Fruit fly (Drosophila melanogaster) whole organism, embryonic: Measurements from ENCODE around the gene CG18675.

Source experiments
- Atf6 ChIP-seq: fragments of 200-800 bp; sonication (Bioruptor generic); IDR thresholded peaks from 2 replicates; pipeline ENCODE4 v1.3.6; 2022; ENCODE audit warnings: missing biosample characterization, missing genetic modification characterization
- CG11093 ChIP-seq: fragments of 200-800 bp; sonication (Bioruptor generic); IDR thresholded peaks from 3 replicates; pipeline ENCODE4 v1.3.6; 2022; ENCODE audit warnings: missing biosample characterization, missing genetic modification characterization
- CG13894 ChIP-seq: fragments of 200-800 bp; sonication (Bioruptor generic); optimal IDR thresholded peaks from 3 replicates; lab custom pipeline; 2018; ENCODE audit warnings: missing biosample characterization, mild to moderate bottlenecking, missing genetic modification characterization, moderate library complexity
- CG14965 ChIP-seq: fragments of 200-800 bp; sonication (Bioruptor generic); optimal IDR thresholded peaks from 2 replicates; lab custom pipeline; 2016; ENCODE audit warnings: missing biosample characterization, missing genetic modification characterization, borderline replicate concordance
- CG1529 ChIP-seq: fragments of 200-800 bp; sonication (Bioruptor generic); optimal IDR thresholded peaks from 3 replicates; lab custom pipeline; 2018; ENCODE audit warnings: missing biosample characterization, missing genetic modification characterization
- CG16863 ChIP-seq: fragments of 200-800 bp; sonication (Bioruptor generic); optimal IDR thresholded peaks from 3 replicates; lab custom pipeline; 2016; ENCODE audit warnings: missing biosample characterization, missing genetic modification characterization
- CG17186 ChIP-seq: fragments of 200-800 bp; sonication (Bioruptor generic); optimal IDR thresholded peaks from 3 replicates; lab custom pipeline; 2017; ENCODE audit warnings: missing biosample characterization, missing genetic modification reagents, missing genetic modification characterization
- CG2202 ChIP-seq: fragments of 200-800 bp; sonication (Bioruptor generic); optimal IDR thresholded peaks from 2 replicates; lab custom pipeline; 2018; ENCODE audit warnings: missing biosample characterization, mild to moderate bottlenecking, missing genetic modification characterization
- CG31224 ChIP-seq: fragments of 200-800 bp; sonication (Bioruptor generic); IDR thresholded peaks from 2 replicates; pipeline ENCODE4 v1.3.6; 2022; ENCODE audit warnings: missing biosample characterization, missing genetic modification characterization
- CG31388 ChIP-seq: fragments of 200-800 bp; sonication (Bioruptor generic); optimal IDR thresholded peaks from 2 replicates; lab custom pipeline; 2016; ENCODE audit warnings: missing biosample characterization, missing genetic modification characterization
- CG32767 ChIP-seq: fragments of 200-800 bp; sonication (Bioruptor generic); IDR thresholded peaks from 2 replicates; pipeline ENCODE4 v1.3.6; 2022; ENCODE audit warnings: missing biosample characterization, missing genetic modification characterization
- CG43689 ChIP-seq: fragments of 200-800 bp; sonication (Bioruptor generic); IDR thresholded peaks from 2 replicates; pipeline ENCODE4 v1.3.6; 2022; ENCODE audit warnings: missing biosample characterization, missing genetic modification characterization
- CG4617 ChIP-seq: fragments of 200-800 bp; sonication (Bioruptor generic); optimal IDR thresholded peaks from 3 replicates; lab custom pipeline; 2016; ENCODE audit warnings: missing biosample characterization, missing genetic modification characterization, borderline replicate concordance
- CG5180 ChIP-seq: fragments of 200-800 bp; sonication (Bioruptor generic); optimal IDR thresholded peaks from 3 replicates; lab custom pipeline; 2017; ENCODE audit warnings: missing biosample characterization, missing genetic modification characterization, mild to moderate bottlenecking, moderate library complexity, missing genetic modification reagents
- CG5953 ChIP-seq: fragments of 200-800 bp; sonication (Bioruptor generic); IDR thresholded peaks from 2 replicates; pipeline ENCODE4 v1.3.6; 2022; ENCODE audit warnings: missing biosample characterization, missing genetic modification characterization
- CG7786 ChIP-seq: fragments of 200-800 bp; sonication (Bioruptor generic); optimal IDR thresholded peaks from 2 replicates; lab custom pipeline; 2016; ENCODE audit warnings: missing biosample characterization, missing genetic modification characterization
- CG8290 ChIP-seq, 3 experiments: fragments of 200-800 bp; sonication (Bioruptor generic); optimal IDR thresholded peaks; 2 replicates each; lab custom pipeline; 2016 to 2019; ENCODE audit warnings: missing biosample characterization in 3 of 3, missing genetic modification characterization in 3 of 3, mild to moderate bottlenecking in 2 of 3, moderate library complexity in 1 of 3
- Dref ChIP-seq: fragments of 200-800 bp; sonication (Bioruptor generic); IDR thresholded peaks from 2 replicates; pipeline ENCODE4 v1.3.6; 2022; ENCODE audit warnings: missing biosample characterization, missing genetic modification characterization
- HHEX ChIP-seq: fragments of 200-800 bp; sonication (Bioruptor generic); optimal IDR thresholded peaks from 3 replicates; lab custom pipeline; 2017; ENCODE audit warnings: missing biosample characterization, mild to moderate bottlenecking, missing genetic modification characterization, missing genetic modification reagents
- HmgZ ChIP-seq: fragments of 200-800 bp; sonication (Bioruptor generic); optimal IDR thresholded peaks from 2 replicates; lab custom pipeline; 2018; ENCODE audit warnings: missing biosample characterization, mild to moderate bottlenecking, missing genetic modification characterization
- Hmx ChIP-seq: fragments of 200-800 bp; sonication (Bioruptor generic); optimal IDR thresholded peaks from 2 replicates; lab custom pipeline; 2016; ENCODE audit warnings: missing biosample characterization, missing genetic modification characterization
- Hr3 ChIP-seq: fragments of 200-800 bp; sonication (Bioruptor generic); optimal IDR thresholded peaks from 3 replicates; lab custom pipeline; 2016; ENCODE audit warnings: missing biosample characterization, missing genetic modification characterization
- Meics ChIP-seq: fragments of 200-800 bp; sonication (Bioruptor generic); optimal IDR thresholded peaks from 2 replicates; lab custom pipeline; 2017; ENCODE audit warnings: missing biosample characterization, mild to moderate bottlenecking, missing genetic modification characterization
- Mrtf ChIP-seq: fragments of 200-800 bp; sonication (Bioruptor generic); IDR thresholded peaks from 3 replicates; pipeline ENCODE4 v1.3.6; 2022; ENCODE audit warnings: missing biosample characterization, missing genetic modification characterization
- NC2β ChIP-seq: fragments of 200-800 bp; sonication (Bioruptor generic); optimal IDR thresholded peaks from 2 replicates; lab custom pipeline; 2016; ENCODE audit warnings: missing biosample characterization, missing genetic modification characterization
- Rfx ChIP-seq: fragments of 200-800 bp; sonication (Bioruptor generic); IDR thresholded peaks from 2 replicates; pipeline ENCODE4 v1.3.6; 2022; ENCODE audit warnings: missing biosample characterization, missing genetic modification characterization
- Scr ChIP-seq: fragments of 200-800 bp; sonication (Bioruptor generic); IDR thresholded peaks from 2 replicates; pipeline ENCODE4 v1.3.6; 2022; ENCODE audit warnings: missing biosample characterization, missing genetic modification characterization; ENCODE audit not compliant: partially characterized antibody
- Side ChIP-seq: fragments of 200-800 bp; sonication (Bioruptor generic); optimal IDR thresholded peaks from 2 replicates; lab custom pipeline; 2016; ENCODE audit warnings: missing biosample characterization, missing genetic modification characterization
- TFAM ChIP-seq: fragments of 200-800 bp; sonication (Bioruptor generic); optimal IDR thresholded peaks from 2 replicates; lab custom pipeline; 2017; ENCODE audit warnings: missing biosample characterization, missing genetic modification characterization, inconsistent platforms
- Taf1 ChIP-seq: fragments of 200-800 bp; sonication (Bioruptor generic); IDR thresholded peaks from 2 replicates; pipeline ENCODE4 v1.3.6; 2022; ENCODE audit warnings: missing biosample characterization, missing genetic modification characterization
- Xrp1 ChIP-seq: fragments of 200-800 bp; sonication (Bioruptor generic); IDR thresholded peaks from 2 replicates; pipeline ENCODE4 v1.3.6; 2022; ENCODE audit warnings: missing biosample characterization, missing genetic modification characterization
- YL-1 ChIP-seq: fragments of 200-800 bp; sonication (Bioruptor generic); optimal IDR thresholded peaks from 3 replicates; lab custom pipeline; 2017; ENCODE audit warnings: missing biosample characterization, mild to moderate bottlenecking, missing genetic modification characterization
- bcd ChIP-seq: fragments of 200-800 bp; sonication (Bioruptor generic); optimal IDR thresholded peaks from 2 replicates; lab custom pipeline; 2017; ENCODE audit warnings: missing biosample characterization, mild to moderate bottlenecking, missing genetic modification characterization
- chif ChIP-seq, 2 experiments: fragments of 200-800 bp; sonication (Bioruptor generic); optimal IDR thresholded peaks; 3 replicates each; lab custom pipeline; 2016; ENCODE audit warnings: missing biosample characterization in 2 of 2, missing genetic modification characterization in 2 of 2
- crol ChIP-seq: fragments of 200-800 bp; sonication (Bioruptor generic); IDR thresholded peaks from 2 replicates; pipeline ENCODE4 v1.3.6; 2022; ENCODE audit warnings: missing biosample characterization, missing genetic modification characterization
- dan ChIP-seq: fragments of 200-800 bp; sonication (Bioruptor generic); IDR thresholded peaks from 2 replicates; pipeline ENCODE4 v1.3.6; 2022; ENCODE audit warnings: missing biosample characterization, missing genetic modification characterization
- dimm ChIP-seq: fragments of 200-800 bp; sonication (Bioruptor generic); IDR thresholded peaks from 2 replicates; pipeline ENCODE4 v1.3.6; 2022; ENCODE audit warnings: missing biosample characterization, missing genetic modification characterization
- dmrt11E ChIP-seq: fragments of 200-800 bp; sonication (Bioruptor generic); optimal IDR thresholded peaks from 3 replicates; lab custom pipeline; 2018; ENCODE audit warnings: missing biosample characterization, mild to moderate bottlenecking, missing genetic modification characterization, moderate library complexity
- dmrt99B ChIP-seq: fragments of 200-800 bp; sonication (Bioruptor generic); optimal IDR thresholded peaks from 2 replicates; lab custom pipeline; 2018; ENCODE audit warnings: missing biosample characterization, mild to moderate bottlenecking, missing genetic modification characterization, moderate library complexity
- fu2 ChIP-seq: fragments of 200-800 bp; sonication (Bioruptor generic); optimal IDR thresholded peaks from 2 replicates; lab custom pipeline; 2016; ENCODE audit warnings: missing biosample characterization, missing genetic modification characterization
- lbe ChIP-seq: fragments of 200-800 bp; sonication (Bioruptor generic); optimal IDR thresholded peaks from 2 replicates; lab custom pipeline; 2016; ENCODE audit warnings: missing biosample characterization, mild to moderate bottlenecking, missing genetic modification characterization
- peb ChIP-seq: fragments of 200-800 bp; sonication (Bioruptor generic); IDR thresholded peaks from 2 replicates; pipeline ENCODE4 v1.3.6; 2022; ENCODE audit warnings: missing biosample characterization, missing genetic modification characterization
- pfk ChIP-seq: fragments of 200-800 bp; sonication (Bioruptor generic); optimal IDR thresholded peaks from 2 replicates; lab custom pipeline; 2018; ENCODE audit warnings: missing biosample characterization, mild to moderate bottlenecking, missing genetic modification characterization, moderate library complexity
- shn ChIP-seq: fragments of 200-800 bp; sonication (Bioruptor generic); optimal IDR thresholded peaks from 3 replicates; lab custom pipeline; 2016; ENCODE audit warnings: missing biosample characterization, missing genetic modification characterization
- sim ChIP-seq: fragments of 200-800 bp; sonication (Bioruptor generic); IDR thresholded peaks from 2 replicates; pipeline ENCODE4 v1.3.6; 2022; ENCODE audit warnings: missing biosample characterization, missing genetic modification characterization
- so ChIP-seq: fragments of 200-800 bp; sonication (Bioruptor generic); IDR thresholded peaks from 3 replicates; pipeline ENCODE4 v1.3.6; 2022; ENCODE audit warnings: missing biosample characterization, missing genetic modification characterization
- tll ChIP-seq, 2 experiments: fragments of 200-800 bp in 1 of 2; fragments of >200 bp in 1 of 2; sonication (Bioruptor generic) in 1 of 2; optimal IDR thresholded peaks; 2 replicates each; lab custom pipeline; 2017 to 2019; ENCODE audit warnings: missing biosample characterization in 2 of 2, missing genetic modification characterization in 2 of 2, mild to moderate bottlenecking in 1 of 2, moderate library complexity in 1 of 2
- trh ChIP-seq: fragments of 200-800 bp; sonication (Bioruptor generic); optimal IDR thresholded peaks from 2 replicates; lab custom pipeline; 2016; ENCODE audit warnings: missing biosample characterization, missing genetic modification characterization

Gene CG18675

DNA sequence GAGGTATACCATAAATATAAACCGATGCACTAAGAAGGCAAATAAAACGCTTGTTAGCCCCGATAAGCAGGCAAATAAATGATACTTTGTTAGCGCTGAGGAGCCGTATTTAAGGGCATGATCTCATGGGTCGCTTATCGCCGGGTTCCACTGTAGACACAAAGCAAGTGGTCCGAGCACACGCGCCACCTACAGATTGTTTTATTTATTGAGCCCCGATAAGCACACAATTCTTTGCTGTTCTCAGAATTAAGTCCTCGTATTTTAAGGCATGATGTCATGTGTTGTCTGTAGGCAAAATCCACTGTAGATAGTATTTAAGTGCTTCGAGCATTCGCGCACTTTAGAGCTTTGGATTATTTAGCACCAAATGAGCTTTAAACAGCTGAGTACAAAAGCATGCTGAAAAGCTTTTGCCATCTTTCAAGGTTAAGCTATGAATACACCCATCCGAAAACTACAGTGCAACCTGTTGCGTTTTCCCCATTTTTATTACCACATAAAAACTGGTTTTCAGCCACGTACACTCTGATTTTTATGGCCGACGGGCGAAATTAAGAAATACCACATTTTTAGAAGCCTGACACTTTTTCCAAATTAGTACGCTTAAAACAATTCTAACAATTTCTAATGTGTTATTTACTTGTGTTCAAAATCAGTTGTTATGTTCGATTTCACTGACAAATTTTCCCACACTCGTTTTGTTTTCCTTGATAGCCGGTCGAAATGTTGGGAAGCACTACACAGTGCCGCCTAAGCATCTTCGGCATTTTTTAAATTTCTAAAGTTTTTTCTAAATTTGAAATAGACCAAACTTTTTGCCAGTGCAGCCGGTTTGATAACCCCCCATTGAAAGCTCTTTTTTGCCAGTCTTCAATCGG, 66.0 kb downstream of the CG18675 start, which contains the start of gene Sqor (continued):
- no peak; the same call in 1 of the 2 replicates for TF ChIP-seq CG43689 (GFP tag; lab: Robert Waterston, UW)
- TF ChIP-seq CG16863 (GFP tag; lab: Kevin White, UChicago): peak; percentile 75
- 0 out of 2 replicates have a peak, but pooled peaks have one; percentile 26 for TF ChIP-seq sim (GFP tag; lab: Robert Waterston, UW)
- TF ChIP-seq trh (GFP tag; lab: Kevin White, UChicago): peak; percentile 79
- no peak; the same call in none of the 2 replicates for TF ChIP-seq peb (GFP tag; lab: Robert Waterston, UW)
- TF ChIP-seq dimm (GFP tag; lab: Robert Waterston, UW): peak; percentile 62; the same call in 1 of the 2 replicates
- TF ChIP-seq CG5953 (GFP tag; lab: Robert Waterston, UW): peak; percentile 51; the same call in 1 of the 2 replicates
- peak; percentile 59 for TF ChIP-seq CG8290 (GFP tag; optimal IDR thresholded peaks at IDR 0.05; lab: Kevin White, UChicago)
- peak; percentile 34 to 97 for TF ChIP-seq CG8290 (tag; optimal IDR thresholded peaks at IDR 0.05; lab: Kevin White, UChicago)
- TF ChIP-seq CG13894 (tag; lab: Kevin White, UChicago): peak; percentile 85
- no peak for TF ChIP-seq crol (GFP tag; lab: Robert Waterston, UW)
- peak; percentile 43 for TF ChIP-seq CG2202 (tag; lab: Kevin White, UChicago)
- peak; percentile 74 for TF ChIP-seq Mrtf
- TF ChIP-seq CG31388 (GFP tag; lab: Kevin White, UChicago): peak; percentile 10
- peak; percentile 68 for TF ChIP-seq CG5180 (GFP tag; lab: Kevin White, UChicago)
- TF ChIP-seq Hmx (GFP tag; lab: Kevin White, UChicago): peak; percentile 77
- TF ChIP-seq dan (GFP tag; lab: Robert Waterston, UW): no peak
- peak; percentile 79 for TF ChIP-seq lbe (GFP tag; lab: Kevin White, UChicago)
- peak; percentile 63 for TF ChIP-seq CG31224
- TF ChIP-seq YL-1 (GFP tag; lab: Kevin White, UChicago): peak; percentile 71
- TF ChIP-seq NC2β (GFP tag; lab: Kevin White, UChicago): peak; percentile 64
- peak; percentile 82 for TF ChIP-seq HHEX (GFP tag; lab: Kevin White, UChicago)
- peak; percentile 85 for TF ChIP-seq so (GFP tag; lab: Robert Waterston, UW)
- peak; percentile 90 for TF ChIP-seq fu2 (GFP tag; lab: Kevin White, UChicago)
- peak; percentile 90 for TF ChIP-seq bcd (GFP tag; lab: Kevin White, UChicago)
- TF ChIP-seq Scr (GFP tag; lab: Robert Waterston, UW): peak; percentile 39; the same call in 1 of the 2 replicates
- TF ChIP-seq dmrt11E: no peak
- TF ChIP-seq HmgZ (tag; lab: Kevin White, UChicago): peak; percentile 87
- peak; percentile 92 for TF ChIP-seq Meics (GFP tag; lab: Kevin White, UChicago)
- peak; percentile 41 for TF ChIP-seq CG14965 (GFP tag; lab: Kevin White, UChicago)
- no peak for TF ChIP-seq tll (GFP tag; optimal IDR thresholded peaks at IDR 0.05; lab: Kevin White, UChicago)
- TF ChIP-seq Xrp1 (GFP tag; lab: Robert Waterston, UW): peak; percentile 31; the same call in 1 of the 2 replicates
- TF ChIP-seq CG17186 (GFP tag; lab: Kevin White, UChicago): peak; percentile 4
- peak; percentile 87 for TF ChIP-seq Side
- TF ChIP-seq Dref (GFP tag; lab: Robert Waterston, UW): no peak; the same call in 1 of the 2 replicates
- TF ChIP-seq Taf1 (GFP tag; lab: Robert Waterston, UW): 0 out of 2 replicates have a peak, but pooled peaks have one; percentile 35
- peak; percentile 61 to 81 for TF ChIP-seq chif (GFP tag; optimal IDR thresholded peaks at IDR 0.05; lab: Kevin White, UChicago)
- TF ChIP-seq TFAM (GFP tag; lab: Kevin White, UChicago): no peak
- peak; percentile 69 for TF ChIP-seq CG1529 (GFP tag; lab: Kevin White, UChicago)
- peak; percentile 85 for TF ChIP-seq Rfx (GFP tag; lab: Robert Waterston, UW)
- peak; percentile 82 for TF ChIP-seq Atf6
- TF ChIP-seq Hr3 (GFP tag; lab: Kevin White, UChicago): peak; percentile 65
- peak; percentile 4 for TF ChIP-seq CG4617 (GFP tag; lab: Kevin White, UChicago)
- TF ChIP-seq CG32767 (GFP tag; lab: Robert Waterston, UW): peak; percentile 76
- TF ChIP-seq CG7786: peak; percentile 89
- peak; percentile 14 for TF ChIP-seq pfk (GFP tag; lab: Kevin White, UChicago)
- peak; percentile 88 for TF ChIP-seq dmrt99B (tag; lab: Kevin White, UChicago)
- peak; percentile 91 for TF ChIP-seq shn (GFP tag; lab: Kevin White, UChicago)
- peak; percentile 57; the same call in 1 of the 3 replicates for TF ChIP-seq CG11093
